Fruit fly (Drosophila melanogaster) S2 (cell line): Measurements from ENCODE around the gene CG42780.
A peak's percentile ranks its signal among the peaks of the same experiment; 100 is the strongest.

ENCODE experiments used
- CG8478 ChIP-seq: fragments of >200 bp; optimal IDR thresholded peaks from 2 replicates; lab custom pipeline; 2018
- CTCF ChIP-seq, 2 experiments: fragments of >200 bp; optimal IDR thresholded peaks; 2 replicates each; lab custom pipeline; 2018

The CG42780 gene

dm6 chrX:7332091-7332490 is at the start of gene CG42780:
Gene CG42780 (minus strand): TSS chrX:7332191.
- TF ChIP-seq CG8478 (lab: Kevin White, UChicago) (no peak), CTCF (optimal IDR thresholded peaks at IDR 0.05; lab: Kevin White, UChicago) (no peak)

dm6 chrX:7379569-7379968 is 47.6 kb upstream of the CG42780 start:
- TF ChIP-seq CTCF (optimal IDR thresholded peaks at IDR 0.05; lab: Kevin White, UChicago) (no peak), CG8478 (lab: Kevin White, UChicago) (no peak)

- TF ChIP-seq CG8478 (lab: Kevin White, UChicago) = no peak
- TF ChIP-seq CTCF (optimal IDR thresholded peaks at IDR 0.05; lab: Kevin White, UChicago) = no peak
Observed at dm6 chrX:7377840-7378239, 45.8 kb upstream of the CG42780 start, which contains the start of gene CheA7a. Gene CheA7a (plus strand): TSS chrX:7378140.

- TF ChIP-seq CG8478 (lab: Kevin White, UChicago) = no peak
Observed at dm6 chrX:7372475-7372874, 40.5 kb upstream of the CG42780 start.

- no peak for TF ChIP-seq CG8478 (lab: Kevin White, UChicago)
- no peak for TF ChIP-seq CTCF (optimal IDR thresholded peaks at IDR 0.05; lab: Kevin White, UChicago)
Observed at dm6 chrX:7368361-7368760, 36.4 kb upstream of the CG42780 start.

dm6 chrX:7358496-7358895 is 26.5 kb upstream of the CG42780 start, which contains the start of gene CG1999:
Gene CG1999 (plus strand): TSS chrX:7358796.
- TF ChIP-seq CTCF (optimal IDR thresholded peaks at IDR 0.05; lab: Kevin White, UChicago) (no peak), CG8478 (lab: Kevin White, UChicago) (no peak)

- TF ChIP-seq CG8478 (lab: Kevin White, UChicago) (no peak), CTCF (optimal IDR thresholded peaks at IDR 0.05; lab: Kevin White, UChicago) (peak; percentile 83 to 86)
Observed at dm6 chrX:7349963-7350362, 18.0 kb upstream of the CG42780 start.

dm6 chrX:7347406-7347805 is 15.4 kb upstream of the CG42780 start, which contains the start of gene CG15034:
Gene CG15034 (minus strand): TSS chrX:7347506.
- TF ChIP-seq CG8478 (lab: Kevin White, UChicago) (no peak), CTCF (optimal IDR thresholded peaks at IDR 0.05; lab: Kevin White, UChicago) (no peak)

dm6 chrX:7342998-7343397 is 11.0 kb upstream of the CG42780 start:
- no peak for TF ChIP-seq CTCF (optimal IDR thresholded peaks at IDR 0.05; lab: Kevin White, UChicago)
- TF ChIP-seq CG8478 (lab: Kevin White, UChicago) = no peak

dm6 chrX:7340667-7341066 is 8.7 kb upstream of the CG42780 start:
- TF ChIP-seq CTCF (optimal IDR thresholded peaks at IDR 0.05; lab: Kevin White, UChicago) = no peak
- TF ChIP-seq CG8478 (lab: Kevin White, UChicago) = no peak

dm6 chrX:7339610-7340326 is 7.8 kb upstream of the CG42780 start:
- no peak for TF ChIP-seq CTCF (optimal IDR thresholded peaks at IDR 0.05; lab: Kevin White, UChicago)
- no peak for TF ChIP-seq CG8478 (lab: Kevin White, UChicago)

dm6 chrX:7338538-7338937 is 6.5 kb upstream of the CG42780 start:
- TF ChIP-seq CG8478 (lab: Kevin White, UChicago) = no peak
- TF ChIP-seq CTCF (optimal IDR thresholded peaks at IDR 0.05; lab: Kevin White, UChicago) = no peak

- TF ChIP-seq CG8478 (lab: Kevin White, UChicago) (no peak), CTCF (optimal IDR thresholded peaks at IDR 0.05; lab: Kevin White, UChicago) (no peak)
Observed at dm6 chrX:7337975-7338374, 6.0 kb upstream of the CG42780 start.

dm6 chrX:7336962-7337844 is 5.2 kb upstream of the CG42780 start, which contains the start of gene CBP:
Gene CBP (plus strand): TSS chrX:7337352.
- TF ChIP-seq CG8478 (lab: Kevin White, UChicago) (no peak), CTCF (optimal IDR thresholded peaks at IDR 0.05; lab: Kevin White, UChicago) (no peak)
